Worm (Caenorhabditis elegans): ENCODE results near the gene srx-28.

DNA sequence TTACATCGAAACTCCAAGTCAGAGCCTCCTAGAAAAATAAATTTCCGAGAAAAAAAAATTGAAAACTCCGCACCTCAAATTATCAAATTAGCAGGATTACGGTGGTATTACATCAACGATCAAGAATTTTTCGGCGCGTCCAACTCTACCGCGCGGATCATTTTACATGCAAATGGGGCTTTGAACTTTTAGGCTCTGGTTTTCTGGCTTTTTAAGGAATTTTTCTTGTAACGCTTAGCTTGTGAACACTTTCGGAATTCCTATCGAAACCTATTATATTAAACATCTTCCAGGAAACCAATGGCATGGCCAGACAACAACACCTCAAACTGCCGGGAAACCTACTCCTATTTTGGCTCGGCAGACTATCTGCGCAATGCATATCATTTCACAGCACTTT, 14.5 kb upstream of the srx-28 start, which contains the start of gene srh-56:
- TF ChIP-seq ztf-29 (GFP tag; IDR thresholded peaks at IDR 0.05) (no peak), klf-2 (GFP tag; conservative IDR thresholded peaks at IDR 0.05) (no peak), cog-1 (tag; optimal IDR thresholded peaks at IDR 0.05) (no peak), flt-1 (GFP tag; IDR thresholded peaks at IDR 0.05) (no peak), med-1 (GFP tag; optimal IDR thresholded peaks at IDR 0.05; ENCODE audit: insufficient read depth) (no peak)

Measured in whole organism, midembryonic.